Fruit fly (Drosophila melanogaster): Measurements from ENCODE around the gene CG13078.

CG13078 gene

DNA sequence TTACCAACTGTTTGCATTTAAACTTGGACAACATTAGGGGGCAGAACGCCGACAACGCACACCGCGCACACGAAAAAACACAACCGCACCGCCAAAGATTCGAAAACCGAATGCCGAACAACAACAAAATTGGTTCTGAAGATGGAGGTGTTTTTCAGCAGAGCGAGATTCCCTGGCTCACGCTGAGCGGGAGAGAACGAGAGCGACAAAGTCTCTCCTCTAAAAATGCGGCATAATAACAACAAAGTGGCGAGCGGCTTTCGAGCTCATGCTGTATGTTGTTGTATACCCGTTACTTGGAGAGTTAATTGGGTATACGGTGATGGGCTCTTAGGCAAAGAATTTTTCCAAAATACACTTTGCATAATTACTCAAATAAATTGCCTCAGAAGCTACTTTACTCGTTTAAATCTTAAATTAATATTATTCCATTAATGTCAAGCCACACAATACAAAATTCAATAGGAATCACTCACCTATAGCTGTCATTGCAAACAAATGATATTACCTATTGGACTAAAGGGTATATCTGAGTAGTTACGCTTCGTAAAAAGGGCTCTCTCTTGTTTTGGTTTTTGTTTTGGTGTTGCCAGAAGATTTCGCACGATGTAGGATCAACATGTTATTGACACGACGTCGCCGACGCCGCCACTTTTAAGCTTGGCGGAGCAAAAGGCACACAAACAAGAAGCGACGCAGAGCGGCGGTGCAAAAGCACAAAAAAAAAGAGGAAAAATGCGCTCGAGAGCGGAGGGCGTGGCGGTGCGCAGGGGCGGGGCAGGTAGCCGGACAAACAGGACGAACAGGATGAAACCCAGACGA is 9.0 kb downstream of the CG13078 start (continued):
- TF ChIP-seq Dref (GFP tag; IDR thresholded peaks at IDR 0.05) (no peak), ranshi (GFP tag; IDR thresholded peaks at IDR 0.05) (peak; percentile 68), dpn (GFP tag; optimal IDR thresholded peaks at IDR 0.05) (peak; percentile 56 to 68), CG5953 (GFP tag; IDR thresholded peaks at IDR 0.05) (no peak; the same call in 1 of the 2 replicates), Hr3 (GFP tag; optimal IDR thresholded peaks at IDR 0.05) (peak; percentile 61), Atf6 (GFP tag; IDR thresholded peaks at IDR 0.05) (peak; percentile 65), CG42726 (GFP tag; IDR thresholded peaks at IDR 0.05; ENCODE audit: partially characterized antibody) (peak; percentile 58), Lim3 (GFP tag; IDR thresholded peaks at IDR 0.05) (no peak), Dek (tag; optimal IDR thresholded peaks at IDR 0.05) (peak; percentile 59), ham (GFP tag; IDR thresholded peaks at IDR 0.05) (no peak), Med (GFP tag) (peak; percentile 73), CG7372 (GFP tag; IDR thresholded peaks at IDR 0.05) (0 out of 2 replicates have a peak, but pooled peaks have one; percentile 6), lab (GFP tag; optimal IDR thresholded peaks at IDR 0.05) (peak; percentile 81), repo (GFP tag; optimal IDR thresholded peaks at IDR 0.05) (no peak), hth (optimal IDR thresholded peaks at IDR 0.05) (no peak), CG4360 (GFP tag; IDR thresholded peaks at IDR 0.05) (peak; percentile 94), zfh1 (GFP tag; IDR thresholded peaks at IDR 0.05) (peak; percentile 64; the same call in 2 of the 3 replicates), CG8388 (GFP tag; optimal IDR thresholded peaks at IDR 0.05) (peak; percentile 53), cato (GFP tag; optimal IDR thresholded peaks at IDR 0.05; ENCODE audit: borderline replicate concordance) (no peak), CG31224 (GFP tag; IDR thresholded peaks at IDR 0.05) (peak; percentile 60; the same call in 1 of the 2 replicates), D19A (tag; optimal IDR thresholded peaks at IDR 0.05) (peak; percentile 84), CG31441 (GFP tag; IDR thresholded peaks at IDR 0.05) (peak; percentile 67), HLH3B (GFP tag; IDR thresholded peaks at IDR 0.05) (0 out of 2 replicates have a peak, but pooled peaks have one; percentile 39), Mrtf (GFP tag; IDR thresholded peaks at IDR 0.05) (0 out of 3 replicates have a peak, but pooled peaks have one; percentile 8), shn (GFP tag; optimal IDR thresholded peaks at IDR 0.05) (peak; percentile 26), CG1647 (GFP tag; optimal IDR thresholded peaks at IDR 0.05) (peak; percentile 19), sd (tag; optimal IDR thresholded peaks at IDR 0.05) (no peak), YL-1 (GFP tag; optimal IDR thresholded peaks at IDR 0.05) (no peak), NfI (GFP tag; optimal IDR thresholded peaks at IDR 0.05) (peak; percentile 59), tgo (GFP tag; IDR thresholded peaks at IDR 0.05) (peak; percentile 62; the same call in 2 of the 3 replicates), CG12104 (GFP tag; optimal IDR thresholded peaks at IDR 0.05) (peak; percentile 38), Hand (GFP tag; optimal IDR thresholded peaks at IDR 0.05) (peak; percentile 54), CG2129 (GFP tag; IDR thresholded peaks at IDR 0.05; ENCODE audit: partially characterized antibody) (no peak), Fer2 (tag; optimal IDR thresholded peaks at IDR 0.05) (peak; percentile 40), Dll (GFP tag; IDR thresholded peaks at IDR 0.05; ENCODE audit: partially characterized antibody) (no peak), CG12299 (tag; optimal IDR thresholded peaks at IDR 0.05) (peak; percentile 66), ttk (GFP tag; IDR thresholded peaks at IDR 0.05) (0 out of 2 replicates have a peak, but pooled peaks have one; percentile 6), bowl (GFP tag; IDR thresholded peaks at IDR 0.05) (no peak), CG3163 (GFP tag; optimal IDR thresholded peaks at IDR 0.05) (no peak), bab2 (GFP tag; optimal IDR thresholded peaks at IDR 0.05) (peak; percentile 12), ems (GFP tag; optimal IDR thresholded peaks at IDR 0.05) (peak; percentile 59), NFAT (GFP tag; IDR thresholded peaks at IDR 0.05) (no peak), CG3726 (GFP tag; IDR thresholded peaks at IDR 0.05) (no peak), jumu (GFP tag; optimal IDR thresholded peaks at IDR 0.05) (peak; percentile 39), CG3847 (GFP tag; IDR thresholded peaks at IDR 0.05) (peak; percentile 46; the same call in 1 of the 2 replicates), row (GFP tag; IDR thresholded peaks at IDR 0.05) (peak; percentile 96), ind (GFP tag; optimal IDR thresholded peaks at IDR 0.05) (peak; percentile 71), pfk (GFP tag; optimal IDR thresholded peaks at IDR 0.05) (peak; percentile 60), disco-r (GFP tag; optimal IDR thresholded peaks at IDR 0.05) (peak; percentile 45), CG1529 (GFP tag; optimal IDR thresholded peaks at IDR 0.05) (no peak)
